Fruit fly (Drosophila melanogaster) whole organism, embryonic: ENCODE data around the gene CG8507.

ENCODE experiments used
- CG10209 ChIP-seq: fragments of 200-800 bp; sonication (Bioruptor generic); optimal IDR thresholded peaks from 3 replicates; lab custom pipeline; 2017; ENCODE audit warnings: missing biosample characterization, mild to moderate bottlenecking, missing genetic modification characterization, missing genetic modification reagents
- CG11696 ChIP-seq: fragments of 200-800 bp; sonication (Bioruptor generic); IDR thresholded peaks from 2 replicates; pipeline ENCODE4 v1.3.6; 2022; ENCODE audit warnings: missing biosample characterization, missing genetic modification characterization
- CG12659 ChIP-seq: fragments of 200-800 bp; sonication (Bioruptor generic); optimal IDR thresholded peaks from 3 replicates; lab custom pipeline; 2017; ENCODE audit warnings: mild to moderate bottlenecking, missing biosample characterization, missing genetic modification reagents, missing genetic modification characterization
- CG12769 ChIP-seq: fragments of 200-800 bp; sonication (Bioruptor generic); optimal IDR thresholded peaks from 2 replicates; lab custom pipeline; 2019; ENCODE audit warnings: missing biosample characterization, mild to moderate bottlenecking, missing genetic modification characterization, moderate library complexity
- CG13287 ChIP-seq: fragments of 200-800 bp; sonication (Bioruptor generic); IDR thresholded peaks from 2 replicates; pipeline ENCODE4 v1.3.6; 2022; ENCODE audit warnings: missing biosample characterization, missing genetic modification characterization; ENCODE audit not compliant: partially characterized antibody
- CG13624 ChIP-seq: fragments of 200-800 bp; sonication (Bioruptor generic); optimal IDR thresholded peaks from 2 replicates; lab custom pipeline; 2016; ENCODE audit warnings: missing biosample characterization, missing genetic modification characterization
- CG14710 ChIP-seq: fragments of 200-800 bp; sonication (Bioruptor generic); optimal IDR thresholded peaks from 3 replicates; lab custom pipeline; 2019; ENCODE audit warnings: missing biosample characterization, mild to moderate bottlenecking, missing genetic modification characterization, moderate library complexity
- CG15514 ChIP-seq: fragments of 200-800 bp; sonication (Bioruptor generic); optimal IDR thresholded peaks from 3 replicates; lab custom pipeline; 2017; ENCODE audit warnings: missing biosample characterization, missing genetic modification characterization, mild to moderate bottlenecking, moderate library complexity, missing genetic modification reagents
- CG15696 ChIP-seq: fragments of 200-800 bp; sonication (Bioruptor generic); optimal IDR thresholded peaks from 2 replicates; lab custom pipeline; 2019; ENCODE audit warnings: missing biosample characterization, mild to moderate bottlenecking, missing genetic modification characterization, moderate library complexity
- CG18011 ChIP-seq: fragments of 200-800 bp; sonication (Bioruptor generic); optimal IDR thresholded peaks from 2 replicates; lab custom pipeline; 2017; ENCODE audit warnings: missing biosample characterization, missing genetic modification characterization, mild to moderate bottlenecking, moderate library complexity, missing genotype
- CG2116 ChIP-seq: fragments of 200-800 bp; sonication (Bioruptor generic); optimal IDR thresholded peaks from 3 replicates; lab custom pipeline; 2018; ENCODE audit warnings: missing biosample characterization, mild to moderate bottlenecking, missing genetic modification characterization
- CG2889 ChIP-seq: fragments of 200-800 bp; sonication (Bioruptor generic); IDR thresholded peaks from 3 replicates; pipeline ENCODE4 v1.3.6; 2022; ENCODE audit warnings: missing biosample characterization, missing genetic modification characterization
- CG30020 ChIP-seq: fragments of 200-800 bp; optimal IDR thresholded peaks from 2 replicates; lab custom pipeline; 2019; ENCODE audit warnings: missing biosample characterization, mild to moderate bottlenecking, missing genetic modification characterization, moderate library complexity
- CG3281 ChIP-seq: fragments of 200-800 bp; sonication (Bioruptor generic); optimal IDR thresholded peaks from 3 replicates; lab custom pipeline; 2017; ENCODE audit warnings: missing biosample characterization, mild to moderate bottlenecking, missing genetic modification characterization
- CG34422 ChIP-seq: fragments of 200-800 bp; sonication (Bioruptor generic); IDR thresholded peaks from 3 replicates; pipeline ENCODE4 v1.3.6; 2022; ENCODE audit warnings: missing biosample characterization, missing genetic modification characterization
- CG3838 ChIP-seq: fragments of 200-800 bp; sonication (Bioruptor generic); optimal IDR thresholded peaks from 3 replicates; lab custom pipeline; 2016; ENCODE audit warnings: missing biosample characterization, missing genetic modification characterization
- CG4404 ChIP-seq: fragments of 200-800 bp; sonication (Bioruptor generic); IDR thresholded peaks from 2 replicates; pipeline ENCODE4 v1.3.6; 2022; ENCODE audit warnings: missing biosample characterization, missing genetic modification characterization
- CG6689 ChIP-seq: fragments of 200-800 bp; sonication (Bioruptor generic); IDR thresholded peaks from 2 replicates; pipeline ENCODE4 v1.3.6; 2022; ENCODE audit warnings: missing biosample characterization, missing genetic modification characterization
- CG7928 ChIP-seq: fragments of 200-800 bp; sonication (Bioruptor generic); optimal IDR thresholded peaks from 2 replicates; lab custom pipeline; 2017; ENCODE audit warnings: missing biosample characterization, mild to moderate bottlenecking, missing genetic modification characterization
- CG9932 ChIP-seq: fragments of 200-800 bp; sonication (Bioruptor generic); IDR thresholded peaks from 2 replicates; pipeline ENCODE4 v1.3.6; 2022; ENCODE audit warnings: missing biosample characterization, missing genetic modification characterization
- D ChIP-seq, 2 experiments: fragments of 200-800 bp in 1 of 2; fragments of >200 bp in 1 of 2; sonication (Bioruptor generic) in 1 of 2; optimal IDR thresholded peaks; 2 replicates in 1 of 2; 3 replicates in 1 of 2; lab custom pipeline; 2017; ENCODE audit warnings: mild to moderate bottlenecking in 1 of 2, missing biosample characterization in 1 of 2, missing genetic modification characterization in 1 of 2, missing genetic modification reagents in 1 of 2
- Dbx ChIP-seq: fragments of 200-800 bp; sonication (Bioruptor generic); IDR thresholded peaks from 3 replicates; pipeline ENCODE4 v1.3.6; 2022; ENCODE audit warnings: missing biosample characterization, missing genetic modification characterization
- Dip2 ChIP-seq: fragments of 200-800 bp; sonication (Bioruptor generic); IDR thresholded peaks from 2 replicates; pipeline ENCODE4 v1.3.6; 2022; ENCODE audit warnings: missing biosample characterization, missing genetic modification characterization
- E2f2 ChIP-seq: fragments of 200-800 bp; sonication (Bioruptor generic); IDR thresholded peaks from 2 replicates; pipeline ENCODE4 v1.3.6; 2022; ENCODE audit warnings: missing biosample characterization, missing genetic modification characterization
- Elba2 ChIP-seq: fragments of 200-800 bp; sonication (Bioruptor generic); optimal IDR thresholded peaks from 3 replicates; lab custom pipeline; 2016; ENCODE audit warnings: missing biosample characterization, missing genetic modification characterization
- H15 ChIP-seq: fragments of 200-800 bp; sonication (Bioruptor generic); IDR thresholded peaks from 3 replicates; pipeline ENCODE4 v1.3.6; 2022; ENCODE audit warnings: missing biosample characterization, missing genetic modification characterization
- Hand ChIP-seq: fragments of 200-800 bp; sonication (Bioruptor generic); optimal IDR thresholded peaks from 2 replicates; lab custom pipeline; 2017; ENCODE audit warnings: mild to moderate bottlenecking, missing biosample characterization, missing genetic modification reagents, missing genetic modification characterization
- Hsf ChIP-seq: fragments of 200-800 bp; sonication (Bioruptor generic); optimal IDR thresholded peaks from 3 replicates; lab custom pipeline; 2016; ENCODE audit warnings: missing biosample characterization, missing genetic modification characterization
- MBD-R2 ChIP-seq: fragments of 200-800 bp; sonication (Bioruptor generic); IDR thresholded peaks from 2 replicates; pipeline ENCODE4 v1.3.6; 2022; ENCODE audit warnings: missing biosample characterization, missing genetic modification characterization
- Meics ChIP-seq: fragments of 200-800 bp; sonication (Bioruptor generic); optimal IDR thresholded peaks from 2 replicates; lab custom pipeline; 2017; ENCODE audit warnings: missing biosample characterization, mild to moderate bottlenecking, missing genetic modification characterization
- Nf-YC ChIP-seq: fragments of 200-800 bp; optimal IDR thresholded peaks from 3 replicates; lab custom pipeline; 2019; ENCODE audit warnings: missing biosample characterization, mild to moderate bottlenecking, missing genetic modification characterization, moderate library complexity
- PHDP ChIP-seq: fragments of 200-800 bp; sonication (Bioruptor generic); optimal IDR thresholded peaks from 3 replicates; lab custom pipeline; 2018; ENCODE audit warnings: missing biosample characterization, mild to moderate bottlenecking, missing genetic modification characterization, moderate library complexity
- Six4 ChIP-seq: fragments of 200-800 bp; sonication (Bioruptor generic); optimal IDR thresholded peaks from 2 replicates; lab custom pipeline; 2016; ENCODE audit warnings: missing biosample characterization, missing genetic modification characterization
- Usf ChIP-seq: fragments of 200-800 bp; sonication (Bioruptor generic); optimal IDR thresholded peaks from 2 replicates; lab custom pipeline; 2017; ENCODE audit warnings: missing genotype, missing biosample characterization, missing genetic modification characterization
- az2 ChIP-seq: fragments of 200-800 bp; sonication (Bioruptor generic); optimal IDR thresholded peaks from 3 replicates; lab custom pipeline; 2016; ENCODE audit warnings: missing biosample characterization, missing genetic modification characterization
- br ChIP-seq: fragments of >200 bp; optimal IDR thresholded peaks from 2 replicates; lab custom pipeline; 2017
- bsh ChIP-seq, 2 experiments: fragments of 200-800 bp; sonication (Bioruptor generic); optimal IDR thresholded peaks; 2 replicates each; lab custom pipeline; 2017 to 2018; ENCODE audit warnings: mild to moderate bottlenecking in 2 of 2, missing biosample characterization in 2 of 2, missing genetic modification characterization in 2 of 2, moderate library complexity in 1 of 2
- da ChIP-seq: fragments of 200-800 bp; sonication (Bioruptor generic); optimal IDR thresholded peaks from 2 replicates; lab custom pipeline; 2016; ENCODE audit warnings: missing biosample characterization, missing genetic modification characterization
- dysf ChIP-seq: fragments of 200-800 bp; sonication (Bioruptor generic); IDR thresholded peaks from 3 replicates; pipeline ENCODE4 v1.3.6; 2022; ENCODE audit warnings: missing biosample characterization, missing genetic modification characterization
- fd102C ChIP-seq: fragments of 200-800 bp; sonication (Bioruptor generic); optimal IDR thresholded peaks from 2 replicates; lab custom pipeline; 2018; ENCODE audit warnings: missing biosample characterization, mild to moderate bottlenecking, missing genetic modification characterization, moderate library complexity
- jigr1 ChIP-seq: fragments of 200-800 bp; sonication (Bioruptor generic); IDR thresholded peaks from 3 replicates; pipeline ENCODE4 v1.3.6; 2022; ENCODE audit warnings: missing biosample characterization, missing genetic modification characterization
- ranshi ChIP-seq: fragments of 200-800 bp; sonication (Bioruptor generic); IDR thresholded peaks from 2 replicates; pipeline ENCODE4 v1.3.6; 2022; ENCODE audit warnings: missing biosample characterization, missing genetic modification characterization
- sr ChIP-seq: fragments of 200-800 bp; sonication (Bioruptor generic); IDR thresholded peaks from 3 replicates; pipeline ENCODE4 v1.3.6; 2022; ENCODE audit warnings: missing biosample characterization, missing genetic modification characterization
- trem ChIP-seq: fragments of 200-800 bp; optimal IDR thresholded peaks from 3 replicates; lab custom pipeline; 2019; ENCODE audit warnings: missing biosample characterization, mild to moderate bottlenecking, missing genetic modification characterization, moderate library complexity
- twi ChIP-seq: fragments of 200-800 bp; optimal IDR thresholded peaks from 2 replicates; lab custom pipeline; 2019; ENCODE audit warnings: missing biosample characterization, mild to moderate bottlenecking, missing genetic modification characterization, moderate library complexity
- unc-4 ChIP-seq: fragments of 200-800 bp; sonication (Bioruptor generic); IDR thresholded peaks from 2 replicates; pipeline ENCODE4 v1.3.6; 2022; ENCODE audit warnings: missing biosample characterization, missing genetic modification characterization; ENCODE audit not compliant: partially characterized antibody
- vfl ChIP-seq: fragments of 200-800 bp; sonication (Bioruptor generic); optimal IDR thresholded peaks from 2 replicates; lab custom pipeline; 2016; ENCODE audit warnings: missing biosample characterization, missing genetic modification characterization
- yki ChIP-seq: fragments of >200 bp; optimal IDR thresholded peaks from 3 replicates; lab custom pipeline; 2018
- zf30C ChIP-seq: fragments of 200-800 bp; sonication (Bioruptor generic); optimal IDR thresholded peaks from 3 replicates; lab custom pipeline; 2018; ENCODE audit warnings: missing biosample characterization, mild to moderate bottlenecking, missing genetic modification characterization

CG8507 gene

DNA sequence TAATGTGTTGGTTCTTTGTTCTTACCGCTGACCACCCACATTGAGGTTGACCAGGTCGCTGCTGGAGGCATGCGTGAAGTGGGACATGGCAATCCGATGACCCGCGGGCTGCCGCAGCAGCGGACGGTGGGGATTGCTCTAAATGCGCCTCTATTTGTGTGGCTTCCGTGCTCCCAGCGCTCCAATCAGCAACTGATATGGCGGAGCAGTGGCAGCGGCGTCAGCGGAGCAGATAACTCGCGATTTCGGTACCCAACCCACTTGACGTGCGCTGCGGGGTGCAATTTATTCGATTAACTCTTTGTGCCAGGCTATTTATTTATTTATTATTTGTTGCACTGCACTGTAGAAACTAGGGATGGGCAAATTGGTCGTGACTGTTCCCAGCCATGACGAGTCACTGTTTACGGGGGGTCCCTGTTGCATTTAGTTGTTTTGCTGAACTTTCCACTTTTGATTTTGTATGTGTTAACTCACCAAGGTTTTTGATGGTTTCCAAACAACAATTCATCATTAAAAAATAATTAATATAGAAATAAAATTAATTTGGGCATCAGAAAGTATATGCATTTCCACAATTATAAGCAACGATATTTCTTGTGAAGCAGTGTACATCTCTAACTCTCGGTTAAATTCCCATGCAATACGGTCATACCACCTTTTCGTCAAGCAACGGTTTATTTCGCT lies 9.5 kb downstream of the CG8507 start, which contains the start of the genes CG9467 and CG8526 (continued):
- TF ChIP-seq CG6689 (peak; percentile 39; the same call in 1 of the 2 replicates), CG15696 (tag; lab: Kevin White, UChicago) (peak; percentile 77), CG2889 (GFP tag; lab: Robert Waterston, UW) (peak; percentile 69; the same call in 2 of the 3 replicates), Six4 (peak; percentile 35), Nf-YC (peak; percentile 75), trem (peak; percentile 79), zf30C (GFP tag; lab: Kevin White, UChicago) (no peak), CG3281 (GFP tag; lab: Kevin White, UChicago) (peak; percentile 59), yki (lab: Kevin White, UChicago) (no peak), CG13624 (GFP tag; lab: Kevin White, UChicago) (peak; percentile 58), Dip2 (GFP tag; lab: Robert Waterston, UW) (no peak), CG18011 (GFP tag; lab: Kevin White, UChicago) (peak; percentile 26), CG14710 (tag; lab: Kevin White, UChicago) (peak; percentile 90), Meics (GFP tag; lab: Kevin White, UChicago) (peak; percentile 55), H15 (peak; percentile 27; the same call in 1 of the 3 replicates), CG13287 (GFP tag; lab: Robert Waterston, UW) (peak; percentile 84), CG3838 (GFP tag; lab: Kevin White, UChicago) (no peak), PHDP (tag; lab: Kevin White, UChicago) (peak; percentile 50), CG4404 (peak; percentile 68), twi (tag; lab: Kevin White, UChicago) (peak; percentile 55), CG11696 (GFP tag; lab: Robert Waterston, UW) (no peak), CG12659 (GFP tag; lab: Kevin White, UChicago) (peak; percentile 75), MBD-R2 (GFP tag; lab: Robert Waterston, UW) (peak; percentile 57), jigr1 (GFP tag; lab: Robert Waterston, UW) (peak; percentile 57; the same call in 2 of the 3 replicates), CG7928 (GFP tag; lab: Kevin White, UChicago) (peak; percentile 76), az2 (peak; percentile 23), br (lab: Kevin White, UChicago) (no peak), CG30020 (peak; percentile 73), fd102C (GFP tag; lab: Kevin White, UChicago) (no peak), bsh (GFP tag; optimal IDR thresholded peaks at IDR 0.05; lab: Kevin White, UChicago) (peak in 1 of 2 experiments; percentile 48), vfl (GFP tag; lab: Kevin White, UChicago) (peak; percentile 40), CG2116 (GFP tag; lab: Kevin White, UChicago) (peak; percentile 77), da (GFP tag; lab: Kevin White, UChicago) (no peak), unc-4 (GFP tag; lab: Robert Waterston, UW) (peak; percentile 80), CG9932 (peak; percentile 86), CG10209 (GFP tag; lab: Kevin White, UChicago) (peak; percentile 43), sr (GFP tag; lab: Robert Waterston, UW) (no peak), Hsf (peak; percentile 60), Elba2 (GFP tag; lab: Kevin White, UChicago) (no peak), Usf (GFP tag; lab: Kevin White, UChicago) (peak; percentile 49), Hand (GFP tag; lab: Kevin White, UChicago) (no peak), CG34422 (GFP tag; lab: Robert Waterston, UW) (peak; percentile 50; the same call in 1 of the 3 replicates), Dbx (peak; percentile 70; the same call in 2 of the 3 replicates), D (optimal IDR thresholded peaks at IDR 0.05; lab: Kevin White, UChicago) (no peak), D (GFP tag; optimal IDR thresholded peaks at IDR 0.05; lab: Kevin White, UChicago) (no peak), dysf (GFP tag; lab: Robert Waterston, UW) (peak; percentile 61; the same call in 1 of the 3 replicates), E2f2 (GFP tag; lab: Robert Waterston, UW) (peak; percentile 82), CG15514 (GFP tag; lab: Kevin White, UChicago) (peak; percentile 61), CG12769 (tag; lab: Kevin White, UChicago) (no peak), ranshi (GFP tag; lab: Robert Waterston, UW) (peak; percentile 31; the same call in 1 of the 2 replicates)
